Fruit fly (Drosophila melanogaster) whole organism, embryonic: ENCODE data around the gene SMC6.

Source experiments
- Abd-B ChIP-seq: fragments of 200-800 bp; sonication (Bioruptor generic); optimal IDR thresholded peaks from 2 replicates; lab custom pipeline; 2018; ENCODE audit warnings: missing biosample characterization, mild to moderate bottlenecking, missing genetic modification characterization, moderate library complexity
- Adf1 ChIP-seq: fragments of 200-800 bp; sonication (Bioruptor generic); IDR thresholded peaks from 2 replicates; pipeline ENCODE4 v1.3.6; 2022; ENCODE audit warnings: missing biosample characterization, missing genetic modification characterization
- CG10147 ChIP-seq: fragments of 200-800 bp; sonication (Bioruptor generic); optimal IDR thresholded peaks from 2 replicates; lab custom pipeline; 2019; ENCODE audit warnings: missing biosample characterization, mild to moderate bottlenecking, missing genetic modification characterization, moderate library complexity
- CG15011 ChIP-seq: fragments of 200-800 bp; sonication (Bioruptor generic); optimal IDR thresholded peaks from 3 replicates; lab custom pipeline; 2018; ENCODE audit warnings: missing biosample characterization, mild to moderate bottlenecking, missing genetic modification characterization
- CG1602 ChIP-seq: fragments of 200-800 bp; sonication (Bioruptor generic); optimal IDR thresholded peaks from 3 replicates; lab custom pipeline; 2016; ENCODE audit warnings: missing biosample characterization, missing genetic modification characterization
- CG17568 ChIP-seq: fragments of 200-800 bp; sonication (Bioruptor generic); optimal IDR thresholded peaks from 2 replicates; lab custom pipeline; 2018; ENCODE audit warnings: missing biosample characterization, mild to moderate bottlenecking, missing genetic modification characterization, moderate library complexity
- CG2712 ChIP-seq: fragments of 200-800 bp; optimal IDR thresholded peaks from 3 replicates; lab custom pipeline; 2019; ENCODE audit warnings: missing biosample characterization, mild to moderate bottlenecking, missing genetic modification characterization, moderate library complexity
- CG31441 ChIP-seq: fragments of 200-800 bp; sonication (Bioruptor generic); IDR thresholded peaks from 2 replicates; pipeline ENCODE4 v1.3.6; 2022; ENCODE audit warnings: missing biosample characterization, missing genetic modification characterization
- CG32532 ChIP-seq: fragments of 200-800 bp; sonication (Bioruptor generic); IDR thresholded peaks from 2 replicates; pipeline ENCODE4 v1.3.6; 2022; ENCODE audit warnings: missing biosample characterization, missing genetic modification characterization
- CG3995 ChIP-seq: fragments of 200-800 bp; sonication (Bioruptor generic); optimal IDR thresholded peaks from 3 replicates; lab custom pipeline; 2016; ENCODE audit warnings: missing biosample characterization, missing genetic modification characterization
- CG4730 ChIP-seq: fragments of 200-800 bp; sonication (Bioruptor generic); IDR thresholded peaks from 2 replicates; pipeline ENCODE4 v1.3.6; 2022; ENCODE audit warnings: missing biosample characterization, missing genetic modification characterization
- CG5180 ChIP-seq: fragments of 200-800 bp; sonication (Bioruptor generic); optimal IDR thresholded peaks from 3 replicates; lab custom pipeline; 2017; ENCODE audit warnings: missing biosample characterization, missing genetic modification characterization, mild to moderate bottlenecking, moderate library complexity, missing genetic modification reagents
- CG7372 ChIP-seq: fragments of 200-800 bp; sonication (Bioruptor generic); IDR thresholded peaks from 2 replicates; pipeline ENCODE4 v1.3.6; 2022; ENCODE audit warnings: missing biosample characterization, missing genetic modification characterization
- CG7745 ChIP-seq: fragments of 200-800 bp; sonication (Bioruptor generic); optimal IDR thresholded peaks from 2 replicates; lab custom pipeline; 2018; ENCODE audit warnings: missing biosample characterization, mild to moderate bottlenecking, missing genetic modification characterization, moderate library complexity
- CG7786 ChIP-seq: fragments of 200-800 bp; sonication (Bioruptor generic); optimal IDR thresholded peaks from 2 replicates; lab custom pipeline; 2016; ENCODE audit warnings: missing biosample characterization, missing genetic modification characterization
- CG7928 ChIP-seq: fragments of 200-800 bp; sonication (Bioruptor generic); optimal IDR thresholded peaks from 2 replicates; lab custom pipeline; 2017; ENCODE audit warnings: missing biosample characterization, mild to moderate bottlenecking, missing genetic modification characterization
- CG8765 ChIP-seq: fragments of 200-800 bp; sonication (Bioruptor generic); IDR thresholded peaks from 2 replicates; pipeline ENCODE4 v1.3.6; 2022; ENCODE audit warnings: missing biosample characterization, missing genetic modification characterization
- CG9817 ChIP-seq: fragments of 200-800 bp; sonication (Bioruptor generic); optimal IDR thresholded peaks from 2 replicates; lab custom pipeline; 2018; ENCODE audit warnings: missing biosample characterization, mild to moderate bottlenecking, missing genetic modification characterization, moderate library complexity
- Chrac-16 ChIP-seq: fragments of 200-800 bp; sonication (Bioruptor generic); optimal IDR thresholded peaks from 3 replicates; lab custom pipeline; 2016; ENCODE audit warnings: missing biosample characterization, missing genetic modification characterization
- D ChIP-seq, 2 experiments: fragments of 200-800 bp in 1 of 2; fragments of >200 bp in 1 of 2; sonication (Bioruptor generic) in 1 of 2; optimal IDR thresholded peaks; 2 replicates in 1 of 2; 3 replicates in 1 of 2; lab custom pipeline; 2017; ENCODE audit warnings: mild to moderate bottlenecking in 1 of 2, missing biosample characterization in 1 of 2, missing genetic modification characterization in 1 of 2, missing genetic modification reagents in 1 of 2
- Dek ChIP-seq: fragments of 200-800 bp; sonication (Bioruptor generic); optimal IDR thresholded peaks from 3 replicates; lab custom pipeline; 2019; ENCODE audit warnings: missing biosample characterization, mild to moderate bottlenecking, missing genetic modification characterization, moderate library complexity
- Doc2 ChIP-seq: fragments of 200-800 bp; sonication (Bioruptor generic); IDR thresholded peaks from 2 replicates; pipeline ENCODE4 v1.3.6; 2022; ENCODE audit warnings: missing biosample characterization, missing genetic modification characterization
- Doc3 ChIP-seq: fragments of 200-800 bp; sonication (Bioruptor generic); IDR thresholded peaks from 3 replicates; pipeline ENCODE4 v1.3.6; 2022; ENCODE audit warnings: missing biosample characterization, missing genetic modification characterization; ENCODE audit not compliant: partially characterized antibody
- Hr39 ChIP-seq: fragments of >200 bp; optimal IDR thresholded peaks from 2 replicates; lab custom pipeline; 2017
- Max ChIP-seq: fragments of 200-800 bp; sonication (Bioruptor generic); optimal IDR thresholded peaks from 2 replicates; lab custom pipeline; 2016; ENCODE audit warnings: missing biosample characterization, mild to moderate bottlenecking, missing genetic modification characterization
- Med ChIP-seq: fragments of 200-800 bp; sonication (Bioruptor generic); peaks from one replicate; lab custom pipeline; 2016; ENCODE audit warnings: missing biosample characterization, missing genetic modification characterization, mild to moderate bottlenecking, inconsistent platforms, moderate library complexity
- Mes4 ChIP-seq: fragments of 200-800 bp; sonication (Bioruptor generic); optimal IDR thresholded peaks from 2 replicates; lab custom pipeline; 2016; ENCODE audit warnings: missing biosample characterization, missing genetic modification characterization
- NFAT ChIP-seq: fragments of 200-800 bp; sonication (Bioruptor generic); IDR thresholded peaks from 2 replicates; pipeline ENCODE4 v1.3.6; 2022; ENCODE audit warnings: missing biosample characterization, missing genetic modification characterization
- NK7.1 ChIP-seq: fragments of 200-800 bp; sonication (Bioruptor generic); optimal IDR thresholded peaks from 3 replicates; lab custom pipeline; 2016; ENCODE audit warnings: missing biosample characterization, missing genetic modification characterization
- Side ChIP-seq: fragments of 200-800 bp; sonication (Bioruptor generic); optimal IDR thresholded peaks from 2 replicates; lab custom pipeline; 2016; ENCODE audit warnings: missing biosample characterization, missing genetic modification characterization
- Usf ChIP-seq: fragments of 200-800 bp; sonication (Bioruptor generic); optimal IDR thresholded peaks from 2 replicates; lab custom pipeline; 2017; ENCODE audit warnings: missing genotype, missing biosample characterization, missing genetic modification characterization
- Xbp1 ChIP-seq: fragments of 200-800 bp; sonication (Bioruptor generic); optimal IDR thresholded peaks from 3 replicates; lab custom pipeline; 2016; ENCODE audit warnings: missing biosample characterization, mild to moderate bottlenecking, missing genetic modification characterization
- ac ChIP-seq: fragments of 200-800 bp; sonication (Bioruptor generic); optimal IDR thresholded peaks from 3 replicates; lab custom pipeline; 2017; ENCODE audit warnings: missing biosample characterization, mild to moderate bottlenecking, missing genetic modification characterization
- ap ChIP-seq: fragments of 200-800 bp; sonication (Bioruptor generic); IDR thresholded peaks from 2 replicates; pipeline ENCODE4 v1.3.6; 2022; ENCODE audit warnings: missing biosample characterization, missing genetic modification characterization
- ato ChIP-seq: fragments of 200-800 bp; sonication (Bioruptor generic); IDR thresholded peaks from 2 replicates; pipeline ENCODE4 v1.3.6; 2022; ENCODE audit warnings: missing biosample characterization, missing genetic modification characterization; ENCODE audit not compliant: partially characterized antibody
- chn ChIP-seq: fragments of 200-800 bp; sonication (Bioruptor generic); optimal IDR thresholded peaks from 2 replicates; lab custom pipeline; 2016; ENCODE audit warnings: missing biosample characterization, missing genetic modification characterization
- gsb-n ChIP-seq: fragments of 200-800 bp; sonication (Bioruptor generic); optimal IDR thresholded peaks from 3 replicates; lab custom pipeline; 2018; ENCODE audit warnings: missing biosample characterization, mild to moderate bottlenecking, missing genetic modification characterization
- gt ChIP-seq: fragments of 200-800 bp; sonication (Bioruptor generic); IDR thresholded peaks from 2 replicates; pipeline ENCODE4 v1.3.6; 2022; ENCODE audit warnings: missing biosample characterization, missing genetic modification characterization
- kay ChIP-seq: fragments of 200-800 bp; sonication (Bioruptor generic); optimal IDR thresholded peaks from 2 replicates; lab custom pipeline; 2016; ENCODE audit warnings: missing biosample characterization, missing genetic modification characterization
- klu ChIP-seq: fragments of 200-800 bp; sonication (Bioruptor generic); IDR thresholded peaks from 2 replicates; pipeline ENCODE4 v1.3.6; 2022; ENCODE audit warnings: missing biosample characterization, missing genetic modification characterization
- nom ChIP-seq: fragments of 200-800 bp; sonication (Bioruptor generic); optimal IDR thresholded peaks from 2 replicates; lab custom pipeline; 2017; ENCODE audit warnings: missing biosample characterization, missing genetic modification characterization, mild to moderate bottlenecking, moderate library complexity, missing genetic modification reagents
- onecut ChIP-seq: fragments of 200-800 bp; sonication (Bioruptor generic); IDR thresholded peaks from 2 replicates; pipeline ENCODE4 v1.3.6; 2022; ENCODE audit warnings: missing biosample characterization, missing genetic modification characterization
- pfk ChIP-seq: fragments of 200-800 bp; sonication (Bioruptor generic); optimal IDR thresholded peaks from 2 replicates; lab custom pipeline; 2018; ENCODE audit warnings: missing biosample characterization, mild to moderate bottlenecking, missing genetic modification characterization, moderate library complexity
- pum ChIP-seq: fragments of 200-800 bp; sonication (Bioruptor generic); optimal IDR thresholded peaks from 2 replicates; lab custom pipeline; 2016; ENCODE audit warnings: missing biosample characterization, missing genetic modification characterization
- pzg ChIP-seq: fragments of 200-800 bp; sonication (Bioruptor generic); optimal IDR thresholded peaks from 3 replicates; lab custom pipeline; 2018; ENCODE audit warnings: missing biosample characterization, mild to moderate bottlenecking, missing genetic modification characterization, moderate library complexity
- scrt ChIP-seq: fragments of 200-800 bp; sonication (Bioruptor generic); optimal IDR thresholded peaks from 2 replicates; lab custom pipeline; 2018; ENCODE audit warnings: missing biosample characterization, mild to moderate bottlenecking, missing genetic modification characterization, moderate library complexity
- sens-2 ChIP-seq: fragments of 200-800 bp; sonication (Bioruptor generic); IDR thresholded peaks from 2 replicates; pipeline ENCODE4 v1.3.6; 2022; ENCODE audit warnings: missing biosample characterization, missing genetic modification characterization
- slp2 ChIP-seq: fragments of 200-800 bp; sonication (Bioruptor generic); optimal IDR thresholded peaks from 2 replicates; lab custom pipeline; 2016; ENCODE audit warnings: missing biosample characterization, missing genetic modification characterization
- tup ChIP-seq: fragments of 200-800 bp; sonication (Bioruptor generic); optimal IDR thresholded peaks from 2 replicates; lab custom pipeline; 2016; ENCODE audit warnings: missing biosample characterization, mild to moderate bottlenecking, missing genetic modification characterization, moderate library complexity
- usp ChIP-seq: fragments of >200 bp; optimal IDR thresholded peaks from 2 replicates; lab custom pipeline; 2017; ENCODE audit warnings: missing biosample characterization, missing genetic modification characterization
- wek ChIP-seq: fragments of 200-800 bp; sonication (Bioruptor generic); optimal IDR thresholded peaks from 3 replicates; lab custom pipeline; 2018; ENCODE audit warnings: missing biosample characterization, mild to moderate bottlenecking, missing genetic modification characterization, moderate library complexity

The SMC6 gene

dm6 chr3R:24188619-24189018 is 4.6 kb downstream of the SMC6 start, which contains the start of gene CG5515 (continued):
- TF ChIP-seq NFAT (GFP tag; lab: Robert Waterston, UW) (peak; percentile 70), CG5180 (no peak), scrt (GFP tag; lab: Kevin White, UChicago) (no peak), ato (GFP tag; lab: Robert Waterston, UW) (peak; percentile 43; the same call in 1 of the 2 replicates), ac (GFP tag; lab: Kevin White, UChicago) (no peak), Mes4 (peak; percentile 76), Max (GFP tag; lab: Kevin White, UChicago) (peak; percentile 71), CG9817 (peak; percentile 82), nom (GFP tag; lab: Kevin White, UChicago) (no peak), NK7.1 (peak; percentile 29), Xbp1 (GFP tag; lab: Kevin White, UChicago) (peak; percentile 90), CG4730 (GFP tag; lab: Robert Waterston, UW) (peak; percentile 75), CG10147 (no peak), slp2 (GFP tag; lab: Kevin White, UChicago) (peak; percentile 40), Chrac-16 (GFP tag; lab: Kevin White, UChicago) (peak; percentile 69), Doc2 (GFP tag; lab: Robert Waterston, UW) (peak; percentile 75), klu (GFP tag; lab: Robert Waterston, UW) (peak; percentile 51; the same call in 1 of the 2 replicates), sens-2 (GFP tag; lab: Robert Waterston, UW) (peak; percentile 48; the same call in 1 of the 2 replicates), Abd-B (GFP tag; lab: Kevin White, UChicago) (peak; percentile 72), CG17568 (GFP tag; lab: Kevin White, UChicago) (no peak), pzg (GFP tag; lab: Kevin White, UChicago) (peak; percentile 57), Doc3 (GFP tag; lab: Robert Waterston, UW) (peak; percentile 58; the same call in 1 of the 3 replicates), chn (GFP tag; lab: Kevin White, UChicago) (peak; percentile 90), Usf (peak; percentile 5), CG3995 (GFP tag; lab: Kevin White, UChicago) (peak; percentile 44), CG31441 (GFP tag; lab: Robert Waterston, UW) (no peak; the same call in 1 of the 2 replicates), tup (peak; percentile 31), CG7745 (tag; lab: Kevin White, UChicago) (no peak), CG2712 (tag; lab: Kevin White, UChicago) (peak; percentile 81), pum (peak; percentile 49), CG32532 (GFP tag; lab: Robert Waterston, UW) (peak; percentile 84), Hr39 (lab: Kevin White, UChicago) (no peak), Med (GFP tag; lab: Kevin White, UChicago) (peak; percentile 97), kay (GFP tag; lab: Kevin White, UChicago) (peak; percentile 3), gsb-n (tag; lab: Kevin White, UChicago) (no peak), CG7928 (GFP tag; lab: Kevin White, UChicago) (peak; percentile 2), D (optimal IDR thresholded peaks at IDR 0.05; lab: Kevin White, UChicago) (no peak), D (GFP tag; optimal IDR thresholded peaks at IDR 0.05; lab: Kevin White, UChicago) (peak; percentile 30), Dek (peak; percentile 29), gt (GFP tag; lab: Robert Waterston, UW) (peak; percentile 64), Side (GFP tag; lab: Kevin White, UChicago) (peak; percentile 62), Adf1 (GFP tag; lab: Robert Waterston, UW) (peak; percentile 65), CG7786 (peak; percentile 80), onecut (GFP tag; lab: Robert Waterston, UW) (peak; percentile 77), CG7372 (peak; percentile 80), CG8765 (GFP tag; lab: Robert Waterston, UW) (peak; percentile 66), CG15011 (GFP tag; lab: Kevin White, UChicago) (no peak), ap (GFP tag; lab: Robert Waterston, UW) (peak; percentile 50), pfk (GFP tag; lab: Kevin White, UChicago) (no peak), wek (peak; percentile 99), usp (GFP tag; lab: Kevin White, UChicago) (no peak), CG1602 (peak; percentile 69)
